Worm (Caenorhabditis elegans) whole organism, L1 larva: ENCODE results near the gene twk-44.

Experiments
- blmp-1 ChIP-seq: fragments of 150-350 bp; optimal IDR thresholded peaks from 2 replicates; lab custom pipeline; 2014; ENCODE audit warnings: missing biosample characterization, missing genetic modification characterization
- ceh-82 ChIP-seq, 3 experiments: fragments of 150-350 bp in 1 of 3; sonication (generic microtip) in 2 of 3; optimal IDR thresholded peaks; 2 replicates each; lab custom pipeline; 2014 to 2017; ENCODE audit warnings: missing biosample characterization in 3 of 3, missing genetic modification characterization in 3 of 3
- fkh-8 ChIP-seq: sonication (generic microtip); optimal IDR thresholded peaks from 2 replicates; lab custom pipeline; 2016; ENCODE audit warnings: mild to moderate bottlenecking, missing genetic modification characterization, missing compliant biosample characterization
- hlh-17 ChIP-seq: fragments of 200-800 bp; sonication (Bioruptor generic); optimal IDR thresholded peaks from 2 replicates; lab custom pipeline; 2018; ENCODE audit warnings: missing genetic modification characterization, mild to moderate bottlenecking, missing compliant biosample characterization, moderate library complexity, borderline replicate concordance
- mdl-1 ChIP-seq, 2 experiments: fragments of 150-350 bp; optimal IDR thresholded peaks; 2 replicates each; lab custom pipeline; 2014 to 2017; ENCODE audit warnings: missing biosample characterization in 2 of 2, missing genetic modification characterization in 2 of 2, inconsistent platforms in 1 of 2
- snpc-4 ChIP-seq: fragments of 150-350 bp; optimal IDR thresholded peaks from 2 replicates; lab custom pipeline; 2014; ENCODE audit warnings: missing biosample characterization, missing genetic modification characterization
- unc-98 ChIP-seq: fragments of 200-800 bp; sonication (Bioruptor generic); IDR thresholded peaks from 2 replicates; pipeline ENCODE4 v1.3.6; 2022; ENCODE audit warnings: missing genetic modification characterization, missing compliant biosample characterization

DNA sequence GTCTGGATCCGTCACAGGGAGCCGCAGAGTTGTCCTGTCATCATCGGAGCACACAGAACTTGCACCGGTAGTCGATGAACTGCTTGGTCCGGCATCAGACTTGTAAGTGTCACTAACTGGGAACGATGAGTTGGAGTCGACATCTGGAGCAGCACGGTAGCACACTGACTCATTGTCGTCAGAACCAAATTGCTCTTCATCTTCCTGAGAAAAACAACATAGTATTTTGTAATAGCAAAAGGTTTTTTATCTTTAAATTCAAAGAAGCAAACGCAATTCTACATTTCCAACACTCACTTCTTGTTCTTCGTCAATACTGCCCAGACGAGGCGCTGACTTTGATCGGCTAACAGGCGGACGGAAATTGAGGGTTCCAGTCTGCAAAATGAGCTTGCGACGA lies 36.4 kb downstream of the twk-44 start:
- no peak for TF ChIP-seq hlh-17 (GFP tag; lab: Kevin White, UChicago)
- no peak for TF ChIP-seq fkh-8
- TF ChIP-seq mdl-1 (tag; optimal IDR thresholded peaks at IDR 0.05; lab: Kevin White, UChicago) = no peak
- TF ChIP-seq blmp-1 (tag; lab: Kevin White, UChicago) = no peak
- no peak for TF ChIP-seq unc-98
- no peak for TF ChIP-seq snpc-4
- no peak for TF ChIP-seq ceh-82 (tag; optimal IDR thresholded peaks at IDR 0.05; lab: Kevin White, UChicago)
